Fruit fly (Drosophila melanogaster): ENCODE measurements around the gene CG4593.

The CG4593 gene

DNA sequence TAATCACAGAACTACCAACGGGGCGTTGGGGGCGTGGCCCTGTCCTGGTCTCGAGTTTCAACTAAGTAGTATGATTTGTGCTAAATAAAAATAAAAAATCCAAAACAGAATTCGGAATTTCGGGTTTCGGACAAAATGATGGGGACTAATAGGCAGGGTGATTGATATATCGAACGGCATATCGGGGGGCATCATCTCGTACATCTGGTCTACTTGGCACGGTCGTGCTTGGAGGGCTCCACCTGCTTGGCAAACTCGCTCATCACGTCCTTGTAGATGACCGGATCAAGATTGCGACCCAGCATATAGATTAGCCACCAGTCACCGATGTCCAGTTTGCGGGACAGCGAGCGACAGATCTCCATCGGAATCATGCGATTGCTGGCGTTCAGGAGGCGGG, 39.5 kb upstream of the CG4593 start:
- TF ChIP-seq Eip93F (GFP tag; optimal IDR thresholded peaks at IDR 0.05) (no peak), svp (GFP tag) (peak; percentile 61)

DNA sequence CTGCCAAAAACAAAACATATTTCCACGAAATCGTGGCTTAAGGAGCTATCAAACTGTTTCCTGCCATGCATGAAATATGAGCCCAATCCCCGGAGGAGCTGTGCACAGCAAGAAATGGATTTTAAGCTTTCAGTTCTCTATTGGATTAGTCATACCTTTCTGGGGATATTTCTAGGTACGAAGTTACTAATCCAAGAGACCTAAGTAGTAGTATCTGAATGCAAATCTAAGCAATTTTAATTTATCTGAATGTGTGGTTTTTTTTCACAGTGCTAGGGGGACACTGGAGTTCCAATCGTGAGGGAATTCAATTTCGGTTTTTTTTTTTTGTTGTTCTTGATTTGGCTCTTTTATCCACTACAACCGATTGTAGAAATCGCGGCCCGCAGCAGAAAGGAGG, 37.3 kb upstream of the CG4593 start:
- TF ChIP-seq Eip93F (GFP tag; optimal IDR thresholded peaks at IDR 0.05) = no peak
- peak; percentile 37 for TF ChIP-seq CG10669 (GFP tag; optimal IDR thresholded peaks at IDR 0.05)
- TF ChIP-seq Gug (GFP tag; IDR thresholded peaks at IDR 0.05) = no peak
- peak; percentile 2 for TF ChIP-seq cyc (GFP tag; optimal IDR thresholded peaks at IDR 0.05)
- peak; percentile 53 for TF ChIP-seq CG3032 (tag; optimal IDR thresholded peaks at IDR 0.05)
- TF ChIP-seq dac (GFP tag; optimal IDR thresholded peaks at IDR 0.05) = no peak
- TF ChIP-seq CG6854 (GFP tag; optimal IDR thresholded peaks at IDR 0.05) = no peak
- peak; percentile 28 for TF ChIP-seq CG10631 (GFP tag; optimal IDR thresholded peaks at IDR 0.05)
- TF ChIP-seq lz (GFP tag; optimal IDR thresholded peaks at IDR 0.05) = peak; percentile 26
- TF ChIP-seq fd59A (GFP tag; optimal IDR thresholded peaks at IDR 0.05) = peak; percentile 13
- peak; percentile 54 for TF ChIP-seq acj6 (GFP tag; optimal IDR thresholded peaks at IDR 0.05)
- TF ChIP-seq CG4318 (GFP tag; optimal IDR thresholded peaks at IDR 0.05) = no peak
- peak; percentile 38 for TF ChIP-seq Ets96B (tag; optimal IDR thresholded peaks at IDR 0.05)
- no peak for TF ChIP-seq Blimp-1 (GFP tag; optimal IDR thresholded peaks at IDR 0.05)
- TF ChIP-seq CG3919 (GFP tag; optimal IDR thresholded peaks at IDR 0.05) = peak; percentile 49
- TF ChIP-seq pdm3 (GFP tag; optimal IDR thresholded peaks at IDR 0.05) = peak; percentile 27
- TF ChIP-seq CG15336 (GFP tag; IDR thresholded peaks at IDR 0.05) = peak; percentile 41; the same call in 1 of the 2 replicates
- 0 out of 3 replicates have a peak, but pooled peaks have one; percentile 28 for TF ChIP-seq CG8119 (GFP tag; IDR thresholded peaks at IDR 0.05)
- TF ChIP-seq Hr39 (GFP tag; optimal IDR thresholded peaks at IDR 0.05) = peak; percentile 31
- peak; percentile 21 for TF ChIP-seq Eip75B (GFP tag; optimal IDR thresholded peaks at IDR 0.05)
- TF ChIP-seq CG11294 (GFP tag; IDR thresholded peaks at IDR 0.05) = no peak
- peak; percentile 6 for TF ChIP-seq CG7368 (GFP tag; optimal IDR thresholded peaks at IDR 0.05)
- peak; percentile 13 for TF ChIP-seq net (GFP tag; optimal IDR thresholded peaks at IDR 0.05)
- peak; percentile 36 for TF ChIP-seq CG32006 (GFP tag; optimal IDR thresholded peaks at IDR 0.05)
- TF ChIP-seq CG6808 (GFP tag; optimal IDR thresholded peaks at IDR 0.05) = peak; percentile 24
- TF ChIP-seq Met (GFP tag; optimal IDR thresholded peaks at IDR 0.05) = peak; percentile 47
- peak; percentile 12 for TF ChIP-seq vri (GFP tag; optimal IDR thresholded peaks at IDR 0.05)
- TF ChIP-seq Eip78C (GFP tag) = peak; percentile 79
- no peak for TF ChIP-seq CG34406 (GFP tag; optimal IDR thresholded peaks at IDR 0.05)
- TF ChIP-seq CG9139 (GFP tag; optimal IDR thresholded peaks at IDR 0.05) = no peak
- TF ChIP-seq Smox (GFP tag; optimal IDR thresholded peaks at IDR 0.05) = peak; percentile 24
- TF ChIP-seq CG16779 (tag; optimal IDR thresholded peaks at IDR 0.05) = no peak
- peak; percentile 0 for TF ChIP-seq CG8632 (GFP tag; optimal IDR thresholded peaks at IDR 0.05)
- TF ChIP-seq fkh (GFP tag; optimal IDR thresholded peaks at IDR 0.05) = no peak
- peak; percentile 28; the same call in 1 of the 3 replicates for TF ChIP-seq eg (GFP tag; IDR thresholded peaks at IDR 0.05)
- no peak for TF ChIP-seq CG6276 (GFP tag; optimal IDR thresholded peaks at IDR 0.05)
- peak; percentile 47 for TF ChIP-seq OdsH (GFP tag; optimal IDR thresholded peaks at IDR 0.05)
- no peak for TF ChIP-seq CG11902 (GFP tag; optimal IDR thresholded peaks at IDR 0.05)
- TF ChIP-seq Hr38 (GFP tag; optimal IDR thresholded peaks at IDR 0.05) = no peak
- TF ChIP-seq fd85E (GFP tag; optimal IDR thresholded peaks at IDR 0.05) = no peak
- TF ChIP-seq spab (GFP tag; optimal IDR thresholded peaks at IDR 0.05) = peak; percentile 27
- peak; percentile 35 for TF ChIP-seq Sox14 (GFP tag; optimal IDR thresholded peaks at IDR 0.05)
- peak; percentile 50 for TF ChIP-seq esn (GFP tag; optimal IDR thresholded peaks at IDR 0.05)
- TF ChIP-seq salr (GFP tag; optimal IDR thresholded peaks at IDR 0.05) = no peak
- TF ChIP-seq CG8319 (GFP tag; optimal IDR thresholded peaks at IDR 0.05) = no peak
- TF ChIP-seq ss (GFP tag; optimal IDR thresholded peaks at IDR 0.05) = peak in 1 of 2 experiments; percentile 52
- peak; percentile 76 for TF ChIP-seq svp (GFP tag)
- peak; percentile 20 for TF ChIP-seq CG1621 (tag; optimal IDR thresholded peaks at IDR 0.05)
- TF ChIP-seq CG6163 (GFP tag; IDR thresholded peaks at IDR 0.05) = peak; percentile 66; the same call in 2 of the 3 replicates
- TF ChIP-seq Sox102F (GFP tag; optimal IDR thresholded peaks at IDR 0.05) = no peak

Data from whole organism, prepupa.